Fruit fly (Drosophila melanogaster) whole organism, adult: ENCODE results near the gene CG8086.
A peak's percentile ranks its signal among the peaks of the same experiment; 100 is the strongest.

Source experiments
- CG11617 ChIP-seq: fragments of 200-800 bp; sonication (Bioruptor generic); optimal IDR thresholded peaks from 2 replicates; lab custom pipeline; 2017; ENCODE audit warnings: mild to moderate bottlenecking, missing biosample characterization, missing genetic modification reagents, missing genetic modification characterization
- CG12768 ChIP-seq: fragments of 200-800 bp; sonication (Bioruptor generic); optimal IDR thresholded peaks from 2 replicates; lab custom pipeline; 2017; ENCODE audit warnings: missing biosample characterization, missing genetic modification characterization, mild to moderate bottlenecking, moderate library complexity, missing genetic modification reagents
- CG14711 ChIP-seq: fragments of 200-800 bp; sonication (Bioruptor generic); optimal IDR thresholded peaks from 2 replicates; lab custom pipeline; 2018; ENCODE audit warnings: missing biosample characterization, mild to moderate bottlenecking, missing genetic modification characterization, moderate library complexity
- CG1620 ChIP-seq: fragments of 200-800 bp; sonication (Bioruptor generic); optimal IDR thresholded peaks from 2 replicates; lab custom pipeline; 2016; ENCODE audit warnings: missing biosample characterization, missing genetic modification characterization
- CG33017 ChIP-seq: fragments of 200-800 bp; sonication (Bioruptor generic); optimal IDR thresholded peaks from 2 replicates; lab custom pipeline; 2018; ENCODE audit warnings: missing biosample characterization, mild to moderate bottlenecking, missing genetic modification characterization, moderate library complexity
- CG5204 ChIP-seq: fragments of 200-800 bp; sonication (Bioruptor generic); optimal IDR thresholded peaks from 2 replicates; lab custom pipeline; 2016; ENCODE audit warnings: missing biosample characterization, missing genetic modification characterization
- CG7045 ChIP-seq: fragments of 200-800 bp; sonication (Bioruptor generic); optimal IDR thresholded peaks from 2 replicates; lab custom pipeline; 2017; ENCODE audit warnings: missing biosample characterization, mild to moderate bottlenecking, missing genetic modification characterization
- CG7101 ChIP-seq: fragments of 200-800 bp; sonication (Bioruptor generic); optimal IDR thresholded peaks from 2 replicates; lab custom pipeline; 2018; ENCODE audit warnings: missing biosample characterization, mild to moderate bottlenecking, missing genetic modification characterization, moderate library complexity
- Clk ChIP-seq: fragments of 200-800 bp; sonication (Bioruptor generic); optimal IDR thresholded peaks from 2 replicates; lab custom pipeline; 2017; ENCODE audit warnings: missing biosample characterization, missing genetic modification characterization
- Crg-1 ChIP-seq: fragments of 200-800 bp; sonication (Bioruptor generic); optimal IDR thresholded peaks from 2 replicates; lab custom pipeline; 2016; ENCODE audit warnings: missing biosample characterization, missing genetic modification characterization
- Hr96 ChIP-seq: fragments of 200-800 bp; sonication (Bioruptor generic); optimal IDR thresholded peaks from 2 replicates; lab custom pipeline; 2016; ENCODE audit warnings: missing biosample characterization, missing genetic modification characterization
- Mnt ChIP-seq: fragments of 200-800 bp; sonication (Bioruptor generic); optimal IDR thresholded peaks from 2 replicates; lab custom pipeline; 2016; ENCODE audit warnings: missing biosample characterization, mild to moderate bottlenecking, missing genetic modification characterization
- bab1 ChIP-seq: fragments of 200-800 bp; sonication (Bioruptor generic); optimal IDR thresholded peaks from 3 replicates; lab custom pipeline; 2019; ENCODE audit warnings: missing biosample characterization, mild to moderate bottlenecking, missing genetic modification characterization, moderate library complexity
- cic ChIP-seq: fragments of 200-800 bp; sonication (Bioruptor generic); optimal IDR thresholded peaks from 2 replicates; lab custom pipeline; 2017; ENCODE audit warnings: missing biosample characterization, mild to moderate bottlenecking, missing genetic modification characterization, moderate library complexity
- cnc ChIP-seq, 2 experiments: fragments of >200 bp; optimal IDR thresholded peaks; 2 replicates each; lab custom pipeline; 2017
- kay ChIP-seq: fragments of 200-800 bp; sonication (Bioruptor generic); peaks from one replicate; lab custom pipeline; 2016; ENCODE audit warnings: missing biosample characterization, missing genetic modification characterization, borderline replicate concordance
- ovo ChIP-seq: fragments of 200-800 bp; sonication (Bioruptor generic); optimal IDR thresholded peaks from 2 replicates; lab custom pipeline; 2016; ENCODE audit warnings: missing biosample characterization, missing genetic modification characterization
- pad ChIP-seq: fragments of 200-800 bp; sonication (Bioruptor generic); optimal IDR thresholded peaks from 3 replicates; lab custom pipeline; 2017; ENCODE audit warnings: missing biosample characterization, missing genetic modification characterization, mild to moderate bottlenecking, moderate library complexity, missing genetic modification reagents
- tj ChIP-seq: fragments of 200-800 bp; sonication (Bioruptor generic); optimal IDR thresholded peaks from 3 replicates; lab custom pipeline; 2017; ENCODE audit warnings: missing biosample characterization, mild to moderate bottlenecking, missing genetic modification characterization, moderate library complexity
- toe ChIP-seq: fragments of 200-800 bp; sonication (Bioruptor generic); optimal IDR thresholded peaks from 2 replicates; lab custom pipeline; 2016; ENCODE audit warnings: missing biosample characterization, missing genetic modification characterization

Gene CG8086

DNA sequence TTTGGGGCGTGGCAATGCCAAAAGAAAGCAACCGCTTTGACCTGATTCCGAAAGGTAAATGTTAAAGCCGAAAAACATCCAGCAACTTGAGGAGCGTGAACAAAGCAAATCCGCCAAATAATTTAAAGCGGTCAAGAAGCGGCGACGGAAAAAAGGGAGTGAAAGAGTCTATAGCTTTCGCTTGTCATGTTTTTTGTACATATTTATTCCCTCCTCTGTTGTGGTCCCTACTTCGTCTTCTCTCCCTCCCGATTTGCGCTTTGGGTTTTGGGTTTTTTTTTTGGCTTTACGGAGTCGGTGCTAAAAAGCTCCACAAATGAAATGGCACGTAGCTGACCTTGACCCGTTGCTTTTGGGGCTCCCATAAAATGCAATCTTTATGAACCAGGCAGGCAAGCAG, 16.8 kb upstream of the CG8086 start:
- no peak for TF ChIP-seq kay (GFP tag; lab: Kevin White, UChicago)

DNA sequence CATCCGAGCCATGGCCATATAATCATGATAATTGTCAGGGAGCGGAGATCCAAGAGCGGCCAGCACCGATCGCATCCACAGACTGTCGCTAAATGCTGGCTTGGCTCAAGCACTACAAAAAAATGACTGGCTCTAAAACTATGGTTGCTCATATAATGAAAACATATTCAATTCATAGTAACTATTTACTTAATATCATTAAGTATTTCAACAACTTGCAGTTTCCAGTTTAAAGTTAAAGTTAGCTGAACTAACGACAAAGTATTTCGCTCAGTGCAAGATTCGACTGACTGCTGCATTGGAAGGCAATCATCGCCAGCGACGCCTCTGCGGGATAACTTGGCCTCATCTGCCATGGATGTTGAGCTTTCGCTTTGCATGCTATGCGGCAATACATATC, 13.6 kb upstream of the CG8086 start:
- TF ChIP-seq tj (GFP tag; lab: Kevin White, UChicago) (no peak), CG14711 (tag; lab: Kevin White, UChicago) (no peak), CG11617 (GFP tag; lab: Kevin White, UChicago) (no peak), ovo (GFP tag; lab: Kevin White, UChicago) (no peak), CG12768 (GFP tag; lab: Kevin White, UChicago) (no peak), CG7101 (tag; lab: Kevin White, UChicago) (no peak)

DNA sequence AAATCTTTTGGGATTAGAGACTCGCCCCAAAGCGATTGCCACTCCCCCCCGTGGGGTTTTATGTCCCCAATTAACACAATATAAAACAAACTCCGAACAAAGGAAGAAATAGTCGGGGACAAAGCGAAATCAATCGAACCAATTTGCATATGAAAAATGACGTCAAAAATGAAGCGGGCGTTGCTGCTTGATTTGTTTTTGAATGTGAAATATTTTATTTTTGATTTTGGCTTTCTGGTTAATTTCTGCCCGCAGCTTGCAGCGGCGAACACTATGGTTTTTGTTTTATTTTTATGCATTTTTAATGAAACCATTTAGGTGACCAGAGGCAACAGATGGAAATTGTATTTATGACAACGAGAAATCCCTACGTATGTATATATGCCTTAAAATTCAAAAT, 11.4 kb upstream of the CG8086 start:
- TF ChIP-seq cnc (optimal IDR thresholded peaks at IDR 0.05; lab: Kevin White, UChicago) (no peak), Clk (GFP tag; lab: Kevin White, UChicago) (no peak), bab1 (GFP tag; lab: Kevin White, UChicago) (no peak), CG1620 (GFP tag; lab: Kevin White, UChicago) (no peak), CG33017 (no peak), CG5204 (GFP tag; lab: Kevin White, UChicago) (no peak), ovo (GFP tag; lab: Kevin White, UChicago) (no peak), pad (GFP tag; lab: Kevin White, UChicago) (no peak), cic (no peak), CG7101 (tag; lab: Kevin White, UChicago) (no peak), Hr96 (GFP tag; lab: Kevin White, UChicago) (no peak)

DNA sequence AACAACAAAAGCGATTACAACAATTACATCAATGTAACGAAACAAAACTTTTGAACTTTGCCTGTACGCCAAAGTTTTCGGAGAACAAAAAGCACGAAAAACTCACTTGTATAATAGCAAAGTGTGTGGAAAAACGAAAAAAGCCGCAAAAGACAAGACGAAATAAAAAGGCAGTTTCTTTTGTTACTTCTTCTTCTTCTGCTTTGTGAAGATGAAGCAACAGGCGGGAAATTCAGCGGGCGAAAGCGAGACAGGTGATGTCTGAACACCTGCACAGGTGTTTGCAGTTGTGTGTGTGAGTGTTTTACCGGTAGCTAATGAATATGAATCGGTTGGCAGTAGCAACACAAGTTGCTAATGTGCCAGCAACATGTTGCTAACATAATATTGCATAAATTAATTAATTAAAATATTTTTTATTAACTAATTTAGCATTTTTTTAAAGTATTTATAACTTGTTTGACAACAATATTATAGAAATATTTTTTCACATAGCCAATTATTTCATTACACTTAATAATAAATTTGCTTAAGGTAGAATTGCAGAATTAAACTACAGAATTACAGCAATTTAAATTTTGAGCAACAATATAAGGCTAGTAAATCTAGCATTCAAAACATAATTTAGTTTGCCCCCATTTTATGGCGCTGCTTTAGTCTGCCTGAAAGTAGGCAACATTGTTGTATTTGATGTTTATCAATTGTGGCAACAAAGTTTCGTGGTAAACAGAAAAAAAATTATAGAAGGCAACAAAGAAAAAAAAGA, 9.6 kb upstream of the CG8086 start:
- no peak for TF ChIP-seq CG7101 (tag; lab: Kevin White, UChicago)
- no peak for TF ChIP-seq CG33017
- TF ChIP-seq Clk (GFP tag; lab: Kevin White, UChicago): no peak
- TF ChIP-seq kay (GFP tag; lab: Kevin White, UChicago): peak; percentile 36

DNA sequence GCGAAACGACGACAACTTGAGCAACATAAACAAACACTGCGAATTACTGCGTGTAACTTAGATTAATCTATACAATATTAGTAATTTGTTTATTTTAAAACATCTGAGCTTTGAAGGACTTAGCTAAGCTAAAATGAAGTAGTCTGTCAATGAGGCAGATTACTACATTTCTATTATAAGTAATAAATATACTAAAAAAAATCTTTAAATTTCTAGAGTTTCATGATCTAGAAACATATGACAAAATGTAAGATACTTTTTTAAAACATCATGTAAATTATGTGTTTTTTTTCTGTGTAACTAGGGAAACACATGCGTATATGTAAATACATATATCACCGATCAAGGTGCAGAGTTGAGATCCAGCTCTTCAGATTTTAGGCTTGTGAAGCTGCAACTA, 8.8 kb upstream of the CG8086 start:
- TF ChIP-seq CG14711 (tag; lab: Kevin White, UChicago): no peak
- no peak for TF ChIP-seq kay (GFP tag; lab: Kevin White, UChicago)
- no peak for TF ChIP-seq pad (GFP tag; lab: Kevin White, UChicago)
- TF ChIP-seq CG7101 (tag; lab: Kevin White, UChicago): no peak

DNA sequence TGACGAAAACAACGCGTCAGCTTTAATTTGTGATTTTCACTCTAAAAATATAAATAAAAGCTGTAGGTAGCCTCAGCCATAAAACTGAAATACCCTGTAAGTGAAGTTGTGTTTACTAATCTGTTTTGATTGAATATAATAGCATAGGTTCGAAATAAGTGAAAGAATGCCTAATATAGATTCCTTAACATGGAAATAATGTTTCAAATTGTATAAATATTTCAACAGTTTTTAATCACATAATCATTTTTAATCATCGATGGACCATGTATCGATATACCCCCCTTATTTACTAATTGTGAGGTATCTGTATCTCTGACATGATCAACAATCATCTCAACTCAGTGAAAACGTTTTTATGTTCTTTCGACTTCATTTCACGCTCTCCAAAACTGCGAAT, 1.9 kb downstream of the CG8086 start:
- TF ChIP-seq CG33017 (peak; percentile 53), CG14711 (tag; lab: Kevin White, UChicago) (peak; percentile 5), CG5204 (GFP tag; lab: Kevin White, UChicago) (no peak), Clk (GFP tag; lab: Kevin White, UChicago) (no peak), CG7101 (tag; lab: Kevin White, UChicago) (peak; percentile 15)

DNA sequence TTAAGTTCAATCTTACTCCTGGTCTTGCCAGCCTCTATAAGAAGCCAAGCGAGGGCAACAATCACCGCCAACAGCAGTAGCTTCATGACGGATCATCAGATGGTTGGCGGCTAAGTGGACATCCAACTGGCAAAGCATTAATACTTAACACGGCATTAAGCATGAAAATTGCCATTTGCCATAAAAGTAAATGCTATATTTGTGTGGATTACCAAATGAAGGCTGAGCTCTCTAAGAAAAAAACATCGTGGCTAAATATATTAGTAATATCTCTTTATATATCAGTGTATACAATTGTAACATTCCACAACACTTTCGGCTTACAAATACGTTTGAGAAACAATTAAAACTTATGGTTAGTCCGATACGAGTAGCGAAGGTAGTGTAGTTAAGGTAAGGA, 13.4 kb downstream of the CG8086 start, which contains the start of gene CG43057:
Gene CG43057, minus strand, starts transcription at position 101 of the 400 bp plus-strand sequence.
- TF ChIP-seq tj (GFP tag; lab: Kevin White, UChicago) (no peak), bab1 (GFP tag; lab: Kevin White, UChicago) (no peak), ovo (GFP tag; lab: Kevin White, UChicago) (no peak), Clk (GFP tag; lab: Kevin White, UChicago) (no peak), Hr96 (GFP tag; lab: Kevin White, UChicago) (no peak), cnc (optimal IDR thresholded peaks at IDR 0.05; lab: Kevin White, UChicago) (no peak), Crg-1 (no peak), CG7045 (no peak), CG7101 (tag; lab: Kevin White, UChicago) (no peak), kay (GFP tag; lab: Kevin White, UChicago) (no peak), pad (GFP tag; lab: Kevin White, UChicago) (no peak), CG33017 (no peak), toe (GFP tag; lab: Kevin White, UChicago) (no peak), CG11617 (GFP tag; lab: Kevin White, UChicago) (no peak), CG12768 (GFP tag; lab: Kevin White, UChicago) (no peak), CG5204 (GFP tag; lab: Kevin White, UChicago) (no peak), CG1620 (GFP tag; lab: Kevin White, UChicago) (no peak), cic (no peak), CG14711 (tag; lab: Kevin White, UChicago) (no peak), Mnt (GFP tag; lab: Kevin White, UChicago) (no peak)
